Fruit fly (Drosophila melanogaster) whole organism, adult: Measurements from ENCODE around the gene wor.

ENCODE experiments used
- CG11617 ChIP-seq: fragments of 200-800 bp; sonication (Bioruptor generic); optimal IDR thresholded peaks from 2 replicates; lab custom pipeline; 2017; ENCODE audit warnings: mild to moderate bottlenecking, missing biosample characterization, missing genetic modification reagents, missing genetic modification characterization
- CG1620 ChIP-seq: fragments of 200-800 bp; sonication (Bioruptor generic); optimal IDR thresholded peaks from 2 replicates; lab custom pipeline; 2016; ENCODE audit warnings: missing biosample characterization, missing genetic modification characterization
- CG33017 ChIP-seq: fragments of 200-800 bp; sonication (Bioruptor generic); optimal IDR thresholded peaks from 2 replicates; lab custom pipeline; 2018; ENCODE audit warnings: missing biosample characterization, mild to moderate bottlenecking, missing genetic modification characterization, moderate library complexity
- CG5204 ChIP-seq: fragments of 200-800 bp; sonication (Bioruptor generic); optimal IDR thresholded peaks from 2 replicates; lab custom pipeline; 2016; ENCODE audit warnings: missing biosample characterization, missing genetic modification characterization
- CG7045 ChIP-seq: fragments of 200-800 bp; sonication (Bioruptor generic); optimal IDR thresholded peaks from 2 replicates; lab custom pipeline; 2017; ENCODE audit warnings: missing biosample characterization, mild to moderate bottlenecking, missing genetic modification characterization
- Clk ChIP-seq: fragments of 200-800 bp; sonication (Bioruptor generic); optimal IDR thresholded peaks from 2 replicates; lab custom pipeline; 2017; ENCODE audit warnings: missing biosample characterization, missing genetic modification characterization
- Crg-1 ChIP-seq: fragments of 200-800 bp; sonication (Bioruptor generic); optimal IDR thresholded peaks from 2 replicates; lab custom pipeline; 2016; ENCODE audit warnings: missing biosample characterization, missing genetic modification characterization
- pad ChIP-seq: fragments of 200-800 bp; sonication (Bioruptor generic); optimal IDR thresholded peaks from 3 replicates; lab custom pipeline; 2017; ENCODE audit warnings: missing biosample characterization, missing genetic modification characterization, mild to moderate bottlenecking, moderate library complexity, missing genetic modification reagents

dm6 chr2L:15385340-15385739, 40.0 kb downstream of the wor start:
- no peak for TF ChIP-seq Crg-1 (GFP tag; lab: Kevin White, UChicago)
- TF ChIP-seq CG33017 (tag; lab: Kevin White, UChicago) = no peak
- no peak for TF ChIP-seq CG11617 (GFP tag; lab: Kevin White, UChicago)
- no peak for TF ChIP-seq pad (GFP tag; lab: Kevin White, UChicago)
- TF ChIP-seq CG1620 = no peak
- TF ChIP-seq CG5204 (GFP tag; lab: Kevin White, UChicago) = no peak
- TF ChIP-seq CG7045 (GFP tag; lab: Kevin White, UChicago) = no peak
- TF ChIP-seq Clk (GFP tag; lab: Kevin White, UChicago) = no peak
